Worm (Caenorhabditis elegans): ENCODE data around the gene ergi-3.

ce11 chrX:15641380-15641779, 24.8 kb upstream of the ergi-3 start:
- no peak for TF ChIP-seq lin-15B (tag; optimal IDR thresholded peaks at IDR 0.05)
- TF ChIP-seq pqm-1 (tag; optimal IDR thresholded peaks at IDR 0.05), result no peak
- TF ChIP-seq ztf-11 (tag; optimal IDR thresholded peaks at IDR 0.05), result no peak
- TF ChIP-seq xbp-1 (tag; optimal IDR thresholded peaks at IDR 0.05), result no peak
- TF ChIP-seq unc-62 (GFP tag; optimal IDR thresholded peaks at IDR 0.05), result no peak
- no peak for TF ChIP-seq efl-1 (optimal IDR thresholded peaks at IDR 0.05)
- no peak for TF ChIP-seq efl-1 (GFP tag; optimal IDR thresholded peaks at IDR 0.05 in 1 of 2)
- TF ChIP-seq nhr-19 (GFP tag; conservative IDR thresholded peaks at IDR 0.05), result no peak
- TF ChIP-seq aly-2 (tag; optimal IDR thresholded peaks at IDR 0.05), result no peak
- no peak for TF ChIP-seq elt-3 (tag; optimal IDR thresholded peaks at IDR 0.05)
- TF ChIP-seq unc-130 (tag; optimal IDR thresholded peaks at IDR 0.05), result no peak
- no peak for TF ChIP-seq nhr-12 (tag; optimal IDR thresholded peaks at IDR 0.05)
- TF ChIP-seq lin-13 (GFP tag; optimal IDR thresholded peaks at IDR 0.05), result no peak
